Worm (Caenorhabditis elegans) whole organism, late embryonic: ENCODE results near the gene W06F12.2.

Experiments
- ama-1 ChIP-seq: fragments of 150-350 bp; optimal IDR thresholded peaks from 2 replicates; lab custom pipeline; 2014
- elt-2 ChIP-seq: sonication (generic microtip); optimal IDR thresholded peaks from 2 replicates; lab custom pipeline; 2016; ENCODE audit warnings: missing genetic modification reagents, missing genetic modification characterization, missing compliant biosample characterization
- elt-4 ChIP-seq: sonication (generic microtip); optimal IDR thresholded peaks from 2 replicates; lab custom pipeline; 2016; ENCODE audit warnings: missing genetic modification characterization, missing compliant biosample characterization
- hlh-13 ChIP-seq: fragments of 200-800 bp; sonication (Bioruptor generic); optimal IDR thresholded peaks from 2 replicates; lab custom pipeline; 2018; ENCODE audit warnings: mild to moderate bottlenecking, missing genetic modification characterization, missing compliant biosample characterization
- lin-11 ChIP-seq: fragments of 200-800 bp; sonication (Bioruptor generic); optimal IDR thresholded peaks from 2 replicates; lab custom pipeline; 2018; ENCODE audit warnings: mild to moderate bottlenecking, missing genetic modification characterization, missing compliant biosample characterization
- ttx-3 ChIP-seq: sonication (generic microtip); optimal IDR thresholded peaks from 2 replicates; lab custom pipeline; 2016; ENCODE audit warnings: missing genetic modification reagents, missing genetic modification characterization, missing compliant biosample characterization

ce11 chrIII:13694048-13694447 lies 37.4 kb downstream of the W06F12.2 start:
- TF ChIP-seq elt-4 (tag; lab: Kevin White, UChicago) (no peak), elt-2 (peak; percentile 54), ttx-3 (tag; lab: Kevin White, UChicago) (no peak), hlh-13 (GFP tag; lab: Kevin White, UChicago) (no peak), lin-11 (tag; lab: Kevin White, UChicago) (no peak), ama-1 (lab: Kevin White, UChicago) (no peak)
